Worm (Caenorhabditis elegans) whole organism, young adult: ENCODE data around the gene R13A1.5.

Experiments
- B0035.1 ChIP-seq: sonication (generic microtip); optimal IDR thresholded peaks from 2 replicates; lab custom pipeline; 2016; ENCODE audit warnings: missing genetic modification characterization, mild to moderate bottlenecking, missing compliant biosample characterization, missing genotype, missing genetic modification reagents
- F37B4.10 ChIP-seq: fragments of 200-800 bp; sonication (Bioruptor generic); IDR thresholded peaks from 2 replicates; pipeline ENCODE4 v1.3.6; 2022; ENCODE audit warnings: missing genetic modification characterization, missing compliant biosample characterization
- F57A8.1 ChIP-seq: fragments of 200-800 bp; sonication (Bioruptor generic); optimal IDR thresholded peaks from 2 replicates; lab custom pipeline; 2018; ENCODE audit warnings: mild to moderate bottlenecking, missing genetic modification characterization, moderate library complexity, missing compliant biosample characterization
- F57C9.4 ChIP-seq: sonication (generic microtip); optimal IDR thresholded peaks from 2 replicates; lab custom pipeline; 2017; ENCODE audit warnings: mild to moderate bottlenecking, missing genetic modification characterization, missing compliant biosample characterization
- T26A5.8 ChIP-seq: sonication (generic microtip); optimal IDR thresholded peaks from 2 replicates; lab custom pipeline; 2016; ENCODE audit warnings: missing genetic modification characterization, missing compliant biosample characterization
- Y53G8AR.9 ChIP-seq: fragments of 200-800 bp; sonication (Bioruptor generic); conservative IDR thresholded peaks from 2 replicates; pipeline ENCODE4 v1.3.6; 2022; ENCODE audit warnings: missing genetic modification reagents, missing genetic modification characterization, missing compliant biosample characterization
- Y56A3A.18 ChIP-seq: fragments of 200-800 bp; sonication (Bioruptor generic); IDR thresholded peaks from 2 replicates; pipeline ENCODE4 v1.3.6; 2022; ENCODE audit warnings: missing genetic modification reagents, missing genetic modification characterization, missing compliant biosample characterization
- Y67H2A.10 ChIP-seq: fragments of 200-800 bp; sonication (Bioruptor generic); conservative IDR thresholded peaks from 2 replicates; pipeline ENCODE4 v1.3.6; 2022; ENCODE audit warnings: missing genetic modification reagents, missing genetic modification characterization, missing compliant biosample characterization
- Y79H2A.3 ChIP-seq: fragments of 200-800 bp; sonication (Bioruptor generic); conservative IDR thresholded peaks from 2 replicates; pipeline ENCODE4 v1.3.6; 2022; ENCODE audit warnings: missing genetic modification reagents, missing genetic modification characterization, missing compliant biosample characterization
- ZK185.1 ChIP-seq: sonication (generic microtip); optimal IDR thresholded peaks from 2 replicates; lab custom pipeline; 2016; ENCODE audit warnings: mild to moderate bottlenecking, missing genetic modification characterization, missing compliant biosample characterization; ENCODE audit not compliant: poor library complexity, severe bottlenecking
- akir-1 ChIP-seq: fragments of 200-800 bp; sonication (Bioruptor generic); optimal IDR thresholded peaks from 2 replicates; lab custom pipeline; 2018; ENCODE audit warnings: mild to moderate bottlenecking, missing genetic modification characterization, moderate library complexity, missing compliant biosample characterization
- ama-1 ChIP-seq, 3 experiments: fragments of 150-350 bp in 1 of 3; sonication (generic microtip) in 2 of 3; optimal IDR thresholded peaks; 2 replicates each; lab custom pipeline; 2014 to 2018; ENCODE audit warnings: missing biosample characterization in 2 of 3, missing genetic modification characterization in 2 of 3, missing genetic modification reagents in 2 of 3
- aptf-2 ChIP-seq: fragments of 200-800 bp; sonication (Bioruptor generic); conservative IDR thresholded peaks from 2 replicates; pipeline ENCODE4 v1.3.6; 2022; ENCODE audit warnings: missing genetic modification reagents, missing genetic modification characterization, missing compliant biosample characterization
- atf-7 ChIP-seq: sonication (generic microtip); optimal IDR thresholded peaks from 2 replicates; lab custom pipeline; 2017; ENCODE audit warnings: mild to moderate bottlenecking, missing genetic modification characterization, missing compliant biosample characterization
- attf-3 ChIP-seq: fragments of 200-800 bp; sonication (Bioruptor generic); conservative IDR thresholded peaks from 2 replicates; pipeline ENCODE4 v1.3.6; 2022; ENCODE audit warnings: missing genetic modification reagents, missing genetic modification characterization, missing compliant biosample characterization
- bed-1 ChIP-seq: fragments of 200-800 bp; sonication (Bioruptor generic); IDR thresholded peaks from 2 replicates; pipeline ENCODE4 v1.3.6; 2022; ENCODE audit warnings: missing genetic modification reagents, missing genetic modification characterization, missing compliant biosample characterization
- ccch-3 ChIP-seq: fragments of 200-800 bp; sonication (Bioruptor generic); optimal IDR thresholded peaks from 2 replicates; lab custom pipeline; 2018; ENCODE audit warnings: mild to moderate bottlenecking, missing genetic modification characterization, missing compliant biosample characterization
- cebp-2 ChIP-seq: fragments of 200-800 bp; sonication (Bioruptor generic); IDR thresholded peaks from 2 replicates; pipeline ENCODE4 v1.3.6; 2022; ENCODE audit warnings: missing genetic modification characterization, missing compliant biosample characterization
- ceh-27 ChIP-seq: fragments of 200-800 bp; sonication (Bioruptor generic); optimal IDR thresholded peaks from 2 replicates; lab custom pipeline; 2018; ENCODE audit warnings: mild to moderate bottlenecking, missing genetic modification characterization, moderate library complexity, missing compliant biosample characterization
- ceh-40 ChIP-seq: fragments of 200-800 bp; sonication (Bioruptor generic); IDR thresholded peaks from 2 replicates; pipeline ENCODE4 v1.3.6; 2022; ENCODE audit warnings: missing genetic modification characterization, missing compliant biosample characterization
- ceh-58 ChIP-seq: fragments of 200-800 bp; sonication (Bioruptor generic); IDR thresholded peaks from 2 replicates; pipeline ENCODE4 v1.3.6; 2022; ENCODE audit warnings: missing genetic modification characterization, missing compliant biosample characterization
- dox-1 ChIP-seq: fragments of 200-800 bp; sonication (Bioruptor generic); IDR thresholded peaks from 2 replicates; pipeline ENCODE4 v1.3.6; 2022; ENCODE audit warnings: missing genetic modification reagents, missing genetic modification characterization, missing compliant biosample characterization
- dpl-1 ChIP-seq: fragments of 150-350 bp; optimal IDR thresholded peaks from 2 replicates; lab custom pipeline; 2014; ENCODE audit warnings: missing biosample characterization, missing genetic modification reagents, missing genetic modification characterization
- egl-18 ChIP-seq: fragments of 200-800 bp; sonication (Bioruptor generic); IDR thresholded peaks from 2 replicates; pipeline ENCODE4 v1.3.6; 2022; ENCODE audit warnings: missing genetic modification reagents, missing genetic modification characterization, missing compliant biosample characterization
- egrh-3 ChIP-seq: fragments of 200-800 bp; sonication (Bioruptor generic); IDR thresholded peaks from 2 replicates; pipeline ENCODE4 v1.3.6; 2022; ENCODE audit warnings: missing genetic modification reagents, missing genetic modification characterization, missing compliant biosample characterization
- ekl-4 ChIP-seq: fragments of 200-800 bp; sonication (Bioruptor generic); IDR thresholded peaks from 2 replicates; pipeline ENCODE4 v1.3.6; 2022; ENCODE audit warnings: missing genetic modification reagents, missing genetic modification characterization, missing compliant biosample characterization
- gei-17 ChIP-seq: fragments of 200-800 bp; sonication (Bioruptor generic); optimal IDR thresholded peaks from 2 replicates; lab custom pipeline; 2018; ENCODE audit warnings: mild to moderate bottlenecking, missing genetic modification characterization, missing compliant biosample characterization
- hlh-12 ChIP-seq: sonication (generic microtip); optimal IDR thresholded peaks from 2 replicates; lab custom pipeline; 2016; ENCODE audit warnings: missing genetic modification characterization, missing compliant biosample characterization
- hlh-26 ChIP-seq: fragments of 200-800 bp; sonication (Bioruptor generic); conservative IDR thresholded peaks from 2 replicates; pipeline ENCODE4 v1.3.6; 2022; ENCODE audit warnings: missing genetic modification reagents, missing genetic modification characterization, missing compliant biosample characterization
- hmg-1.2 ChIP-seq: fragments of 200-800 bp; sonication (Bioruptor generic); IDR thresholded peaks from 2 replicates; pipeline ENCODE4 v1.3.6; 2022; ENCODE audit warnings: missing genetic modification reagents, missing genetic modification characterization, missing compliant biosample characterization
- let-526 ChIP-seq: fragments of 200-800 bp; sonication (Bioruptor generic); IDR thresholded peaks from 2 replicates; pipeline ENCODE4 v1.3.6; 2022; ENCODE audit warnings: missing genetic modification reagents, missing genetic modification characterization, missing compliant biosample characterization
- lin-35 ChIP-seq, 3 experiments: fragments of 150-350 bp in 2 of 3; sonication (generic microtip) in 1 of 3; optimal IDR thresholded peaks; 2 replicates each; lab custom pipeline; 2014 to 2018; ENCODE audit warnings: missing biosample characterization in 3 of 3, missing genetic modification characterization in 3 of 3, missing genetic modification reagents in 3 of 3
- lin-40 ChIP-seq: sonication (generic microtip); optimal IDR thresholded peaks from 2 replicates; lab custom pipeline; 2016; ENCODE audit warnings: missing genetic modification characterization, mild to moderate bottlenecking, missing compliant biosample characterization, missing genotype, missing genetic modification reagents
- lsl-1 ChIP-seq: fragments of 200-800 bp; sonication (Bioruptor generic); optimal IDR thresholded peaks from 2 replicates; lab custom pipeline; 2018; ENCODE audit warnings: mild to moderate bottlenecking, missing genetic modification characterization, moderate library complexity, missing compliant biosample characterization
- madf-10 ChIP-seq: sonication (generic microtip); optimal IDR thresholded peaks from 2 replicates; lab custom pipeline; 2016; ENCODE audit warnings: mild to moderate bottlenecking, missing genetic modification characterization, missing compliant biosample characterization
- madf-3 ChIP-seq: fragments of 200-800 bp; sonication (Bioruptor generic); IDR thresholded peaks from 2 replicates; pipeline ENCODE4 v1.3.6; 2022; ENCODE audit warnings: missing genetic modification reagents, missing genetic modification characterization, missing compliant biosample characterization
- madf-6 ChIP-seq: fragments of 200-800 bp; sonication (Bioruptor generic); IDR thresholded peaks from 2 replicates; pipeline ENCODE4 v1.3.6; 2022; ENCODE audit warnings: missing genetic modification reagents, missing genetic modification characterization, missing compliant biosample characterization
- mel-28 ChIP-seq: sonication (generic microtip); optimal IDR thresholded peaks from 2 replicates; lab custom pipeline; 2016; ENCODE audit warnings: borderline replicate concordance, mild to moderate bottlenecking, missing genetic modification characterization, missing compliant biosample characterization
- nhr-179 ChIP-seq: sonication (generic microtip); optimal IDR thresholded peaks from 2 replicates; lab custom pipeline; 2016; ENCODE audit warnings: mild to moderate bottlenecking, missing genetic modification characterization, missing compliant biosample characterization
- repo-1 ChIP-seq: sonication (generic microtip); optimal IDR thresholded peaks from 2 replicates; lab custom pipeline; 2017; ENCODE audit warnings: mild to moderate bottlenecking, missing genetic modification characterization, missing compliant biosample characterization
- rpc-1 ChIP-seq, 2 experiments: fragments of 150-350 bp in 1 of 2; sonication (generic microtip) in 1 of 2; optimal IDR thresholded peaks; 2 replicates each; lab custom pipeline; 2014 to 2018; ENCODE audit warnings: missing biosample characterization in 1 of 2, missing genetic modification characterization in 1 of 2, missing genetic modification reagents in 1 of 2, missing genotype in 1 of 2
- sdz-38 ChIP-seq: sonication (generic microtip); optimal IDR thresholded peaks from 2 replicates; lab custom pipeline; 2016; ENCODE audit warnings: missing genotype, missing genetic modification characterization, missing compliant biosample characterization
- somi-1 ChIP-seq: fragments of 200-800 bp; sonication (Bioruptor generic); optimal IDR thresholded peaks from 2 replicates; lab custom pipeline; 2018; ENCODE audit warnings: mild to moderate bottlenecking, missing genetic modification characterization, missing compliant biosample characterization
- zfh-2 ChIP-seq: fragments of 200-800 bp; sonication (Bioruptor generic); conservative IDR thresholded peaks from 2 replicates; pipeline ENCODE4 v1.3.6; 2022; ENCODE audit warnings: missing genetic modification reagents, missing genetic modification characterization, missing compliant biosample characterization
- ztf-25 ChIP-seq: fragments of 200-800 bp; sonication (Bioruptor generic); IDR thresholded peaks from 2 replicates; pipeline ENCODE4 v1.3.6; 2022; ENCODE audit warnings: missing genetic modification reagents, missing genetic modification characterization, missing compliant biosample characterization
- ztf-26 ChIP-seq: sonication (generic microtip); optimal IDR thresholded peaks from 2 replicates; lab custom pipeline; 2017; ENCODE audit warnings: missing genetic modification characterization, missing compliant biosample characterization
- ztf-3 ChIP-seq: fragments of 200-800 bp; sonication (Bioruptor generic); optimal IDR thresholded peaks from 2 replicates; lab custom pipeline; 2018; ENCODE audit warnings: mild to moderate bottlenecking, missing genetic modification characterization, missing compliant biosample characterization

R13A1.5 gene

DNA sequence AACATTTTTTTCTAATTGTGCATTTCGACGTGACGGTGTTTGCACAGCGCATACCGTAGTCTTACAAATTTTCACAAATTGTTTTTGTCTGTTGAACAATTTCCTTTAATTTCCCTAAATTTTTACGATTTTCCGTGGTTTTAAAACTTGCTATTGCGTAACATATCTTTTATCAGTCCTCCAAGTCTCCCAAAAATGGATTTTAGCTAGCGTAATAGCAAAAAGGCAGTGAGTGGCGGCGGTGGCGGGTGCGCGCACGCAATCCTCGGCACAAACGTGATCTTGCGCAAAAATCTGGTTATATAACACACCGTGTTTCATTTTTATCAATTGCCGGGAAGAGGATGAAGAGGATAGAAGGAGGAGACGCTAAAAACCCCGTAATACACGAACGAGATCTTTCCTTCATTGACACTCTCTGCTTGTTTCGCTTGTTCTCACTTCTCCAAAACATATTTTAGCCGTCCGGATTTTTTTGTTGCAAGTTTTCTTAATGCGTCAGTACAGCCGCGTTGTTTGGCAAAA lies 44.7 kb upstream of the R13A1.5 start:
- peak; percentile 25; the same call in 1 of the 2 replicates for TF ChIP-seq dox-1 (GFP tag; lab: Robert Waterston, UW)
- TF ChIP-seq Y53G8AR.9 (GFP tag; lab: Robert Waterston, UW): no peak
- no peak for TF ChIP-seq ceh-58
- no peak for TF ChIP-seq madf-3 (GFP tag; lab: Robert Waterston, UW)
- TF ChIP-seq somi-1: no peak
- no peak for TF ChIP-seq bed-1 (GFP tag; lab: Robert Waterston, UW)
- TF ChIP-seq egl-18: no peak
- no peak for TF ChIP-seq akir-1 (GFP tag; lab: Kevin White, UChicago)
- TF ChIP-seq F57C9.4 (tag; lab: Kevin White, UChicago): peak; percentile 14
- TF ChIP-seq lsl-1 (GFP tag; lab: Kevin White, UChicago): peak; percentile 21
- TF ChIP-seq aptf-2 (GFP tag; lab: Robert Waterston, UW): no peak
- TF ChIP-seq ceh-40 (GFP tag; lab: Robert Waterston, UW): no peak
- TF ChIP-seq B0035.1: no peak
- no peak for TF ChIP-seq hmg-1.2 (GFP tag; lab: Robert Waterston, UW)
- TF ChIP-seq Y56A3A.18 (GFP tag; lab: Robert Waterston, UW): no peak
- no peak for TF ChIP-seq ceh-27
- no peak for TF ChIP-seq sdz-38 (tag; lab: Kevin White, UChicago)
- TF ChIP-seq let-526 (GFP tag; lab: Robert Waterston, UW): no peak
- TF ChIP-seq dpl-1 (GFP tag; lab: Kevin White, UChicago): no peak
- TF ChIP-seq madf-10 (tag; lab: Kevin White, UChicago): no peak
- TF ChIP-seq T26A5.8 (tag; lab: Kevin White, UChicago): no peak
- TF ChIP-seq egrh-3 (GFP tag; lab: Robert Waterston, UW): no peak
- no peak for TF ChIP-seq ztf-25 (GFP tag; lab: Robert Waterston, UW)
- TF ChIP-seq mel-28: no peak
- TF ChIP-seq attf-3 (GFP tag; lab: Robert Waterston, UW): no peak
- no peak for TF ChIP-seq repo-1

DNA sequence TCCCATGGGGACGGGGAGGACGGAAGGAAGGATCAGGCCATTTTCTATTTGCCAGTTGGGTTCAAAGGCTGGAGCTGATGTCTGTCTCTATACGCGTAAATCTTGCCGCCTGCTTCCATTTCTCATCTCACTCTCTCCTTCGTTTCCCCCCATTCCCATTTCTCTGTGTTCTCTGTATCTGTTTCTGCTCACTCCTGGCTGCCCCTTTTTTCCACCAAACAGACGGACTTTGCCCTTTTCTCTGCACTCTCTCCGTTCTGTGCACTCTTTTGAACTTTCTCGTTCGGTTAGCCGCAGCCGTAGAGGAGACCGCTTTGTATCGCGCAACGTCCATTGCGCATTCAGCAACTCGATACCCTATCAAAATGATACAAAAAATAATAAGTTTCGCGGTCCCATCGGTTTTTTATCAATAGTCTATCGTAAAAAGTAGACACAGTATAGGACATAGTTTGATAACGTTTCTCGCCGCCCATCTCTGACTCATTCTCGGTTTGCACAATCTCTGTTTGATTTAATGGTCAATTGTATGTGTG lies 43.8 kb upstream of the R13A1.5 start:
- no peak for TF ChIP-seq nhr-179 (tag; lab: Kevin White, UChicago)
- TF ChIP-seq madf-10 (tag; lab: Kevin White, UChicago): no peak
- TF ChIP-seq ztf-3: no peak
- TF ChIP-seq egl-18: no peak
- TF ChIP-seq madf-6 (GFP tag; lab: Robert Waterston, UW): no peak
- TF ChIP-seq lin-40 (tag; lab: Kevin White, UChicago): peak; percentile 28
- peak; percentile 89 for TF ChIP-seq zfh-2 (GFP tag; lab: Robert Waterston, UW)
- TF ChIP-seq dox-1 (GFP tag; lab: Robert Waterston, UW): peak; percentile 78
- no peak for TF ChIP-seq ZK185.1 (tag; lab: Kevin White, UChicago)
- TF ChIP-seq hlh-26: no peak
- no peak for TF ChIP-seq Y79H2A.3 (GFP tag; lab: Robert Waterston, UW)
- no peak for TF ChIP-seq F37B4.10 (GFP tag; lab: Robert Waterston, UW)
- no peak for TF ChIP-seq gei-17 (GFP tag; lab: Kevin White, UChicago)
- no peak for TF ChIP-seq ztf-26
- TF ChIP-seq sdz-38 (tag; lab: Kevin White, UChicago): no peak
- no peak for TF ChIP-seq ekl-4
- no peak for TF ChIP-seq atf-7
- no peak for TF ChIP-seq Y67H2A.10 (GFP tag; lab: Robert Waterston, UW)
- TF ChIP-seq ccch-3 (GFP tag; lab: Kevin White, UChicago): no peak
- no peak for TF ChIP-seq cebp-2 (GFP tag; lab: Robert Waterston, UW)
- no peak for TF ChIP-seq F57A8.1
- no peak for TF ChIP-seq ceh-27
- TF ChIP-seq hmg-1.2 (GFP tag; lab: Robert Waterston, UW): peak; percentile 82
- no peak for TF ChIP-seq rpc-1 (optimal IDR thresholded peaks at IDR 0.05; lab: Kevin White, UChicago)
- TF ChIP-seq rpc-1 (tag; optimal IDR thresholded peaks at IDR 0.05; lab: Kevin White, UChicago): no peak
- no peak for TF ChIP-seq hlh-12
- TF ChIP-seq let-526 (GFP tag; lab: Robert Waterston, UW): no peak
- no peak for TF ChIP-seq lin-35 (GFP tag; optimal IDR thresholded peaks at IDR 0.05; lab: Kevin White, UChicago)
- TF ChIP-seq ama-1 (optimal IDR thresholded peaks at IDR 0.05; lab: Kevin White, UChicago): no peak
- TF ChIP-seq ama-1 (GFP tag; optimal IDR thresholded peaks at IDR 0.05; lab: Kevin White, UChicago): no peak
